Fruit fly (Drosophila melanogaster): ENCODE data around the gene Tie.

Tie gene

dm6 chr3L:4500400-4500799 is 31.5 kb downstream of the Tie start, which contains the start of gene CG13720:
TSS of gene CG13720 (minus strand) at chr3L:4500500.
- TF ChIP-seq CG17801 (GFP tag; optimal IDR thresholded peaks at IDR 0.05; ENCODE audit: partially characterized antibody): no peak

- TF ChIP-seq CG17801 (GFP tag; optimal IDR thresholded peaks at IDR 0.05; ENCODE audit: partially characterized antibody): no peak
Measured at dm6 chr3L:4497677-4498076, 34.3 kb downstream of the Tie start, which contains the start of gene CG13721. TSS of gene CG13721 (minus strand) at chr3L:4497777.

- TF ChIP-seq CG17801 (GFP tag; optimal IDR thresholded peaks at IDR 0.05; ENCODE audit: partially characterized antibody): no peak
Measured at dm6 chr3L:4494603-4495002, 37.3 kb downstream of the Tie start.

- no peak for TF ChIP-seq CG17801 (GFP tag; optimal IDR thresholded peaks at IDR 0.05; ENCODE audit: partially characterized antibody)
Measured at dm6 chr3L:4493609-4494008, 38.3 kb downstream of the Tie start.

- no peak for TF ChIP-seq CG17801 (GFP tag; optimal IDR thresholded peaks at IDR 0.05; ENCODE audit: partially characterized antibody)
Measured at dm6 chr3L:4490702-4491243, 41.2 kb downstream of the Tie start, which contains the start of gene CG13722. TSS of gene CG13722 (minus strand) at chr3L:4490963.

dm6 chr3L:4489490-4489889 is 42.5 kb downstream of the Tie start:
- no peak for TF ChIP-seq CG17801 (GFP tag; optimal IDR thresholded peaks at IDR 0.05; ENCODE audit: partially characterized antibody)

dm6 chr3L:4484623-4485022 is 47.3 kb downstream of the Tie start:
- no peak for TF ChIP-seq CG17801 (GFP tag; optimal IDR thresholded peaks at IDR 0.05; ENCODE audit: partially characterized antibody)

- TF ChIP-seq CG17801 (GFP tag; optimal IDR thresholded peaks at IDR 0.05; ENCODE audit: partially characterized antibody): no peak
Measured at dm6 chr3L:4482509-4482908, 49.4 kb downstream of the Tie start, which contains the start of gene CG11350. TSS of gene CG11350 (plus strand) at chr3L:4482809.

dm6 chr3L:4480764-4481163 is 51.2 kb downstream of the Tie start:
- TF ChIP-seq CG17801 (GFP tag; optimal IDR thresholded peaks at IDR 0.05; ENCODE audit: partially characterized antibody): no peak

- no peak for TF ChIP-seq CG17801 (GFP tag; optimal IDR thresholded peaks at IDR 0.05; ENCODE audit: partially characterized antibody)
Measured at dm6 chr3L:4479938-4480337, 52.0 kb downstream of the Tie start, which contains the start of gene CG7465. TSS of gene CG7465 (plus strand) at chr3L:4480283.

dm6 chr3L:4477656-4478254 is 54.2 kb downstream of the Tie start:
- TF ChIP-seq CG17801 (GFP tag; optimal IDR thresholded peaks at IDR 0.05; ENCODE audit: partially characterized antibody): no peak

dm6 chr3L:4475704-4476103 is 56.2 kb downstream of the Tie start:
- no peak for TF ChIP-seq CG17801 (GFP tag; optimal IDR thresholded peaks at IDR 0.05; ENCODE audit: partially characterized antibody)

- peak; percentile 86 for TF ChIP-seq CG17801 (GFP tag; optimal IDR thresholded peaks at IDR 0.05; ENCODE audit: partially characterized antibody)
Measured at dm6 chr3L:4474946-4475470, 56.9 kb downstream of the Tie start.

dm6 chr3L:4472768-4473167 is 59.2 kb downstream of the Tie start, which contains the start of gene CG11349:
TSS of gene CG11349 (plus strand) at chr3L:4473068.
- TF ChIP-seq CG17801 (GFP tag; optimal IDR thresholded peaks at IDR 0.05; ENCODE audit: partially characterized antibody): no peak

dm6 chr3L:4471449-4471848 is 60.5 kb downstream of the Tie start, which contains the start of gene CG32248:
TSS of gene CG32248 (plus strand) at chr3L:4471749.
- TF ChIP-seq CG17801 (GFP tag; optimal IDR thresholded peaks at IDR 0.05; ENCODE audit: partially characterized antibody): no peak

dm6 chr3L:4469701-4470100 is 62.2 kb downstream of the Tie start, which contains the start of gene CG32249:
TSS of gene CG32249 (plus strand) at chr3L:4470001.
- no peak for TF ChIP-seq CG17801 (GFP tag; optimal IDR thresholded peaks at IDR 0.05; ENCODE audit: partially characterized antibody)

Measured in ovary, adult (tissue).